Worm (Caenorhabditis elegans) whole organism, late embryonic: ENCODE results near the gene Y116A8C.25.
"Not testable (repeated sequence)": the region's sequence is repeated elsewhere in the genome, so short reads cannot be mapped to it uniquely, and the experiment has no call there.

ENCODE experiments used
- K09A11.1 ChIP-seq: sonication (generic microtip); optimal IDR thresholded peaks from 2 replicates; lab custom pipeline; 2017; ENCODE audit warnings: antibody characterized with exemption, mild to moderate bottlenecking, missing genetic modification characterization, missing compliant biosample characterization; ENCODE audit not compliant: insufficient read depth
- ceh-18 ChIP-seq: sonication (generic microtip); optimal IDR thresholded peaks from 2 replicates; lab custom pipeline; 2016; ENCODE audit warnings: missing genetic modification characterization, missing compliant biosample characterization
- ceh-19 ChIP-seq: fragments of 200-800 bp; sonication (Bioruptor generic); optimal IDR thresholded peaks from 2 replicates; lab custom pipeline; 2018; ENCODE audit warnings: mild to moderate bottlenecking, missing genetic modification characterization, missing compliant biosample characterization
- ceh-2 ChIP-seq: sonication (generic microtip); optimal IDR thresholded peaks from 2 replicates; lab custom pipeline; 2016; ENCODE audit warnings: missing genotype, missing genetic modification characterization, missing compliant biosample characterization
- ceh-22 ChIP-seq: sonication (generic microtip); optimal IDR thresholded peaks from 2 replicates; lab custom pipeline; 2017; ENCODE audit warnings: missing biosample characterization, missing genetic modification characterization
- ceh-24 ChIP-seq: sonication (generic microtip); optimal IDR thresholded peaks from 2 replicates; lab custom pipeline; 2016; ENCODE audit warnings: mild to moderate bottlenecking, missing genetic modification characterization, missing compliant biosample characterization
- ceh-34 ChIP-seq: sonication (generic microtip); optimal IDR thresholded peaks from 2 replicates; lab custom pipeline; 2016; ENCODE audit warnings: mild to moderate bottlenecking, missing genetic modification characterization, missing compliant biosample characterization
- ceh-48 ChIP-seq: sonication (generic microtip); optimal IDR thresholded peaks from 2 replicates; lab custom pipeline; 2016; ENCODE audit warnings: missing genetic modification characterization, inconsistent platforms, missing compliant biosample characterization
- ceh-6 ChIP-seq: fragments of 200-800 bp; sonication (Bioruptor generic); optimal IDR thresholded peaks from 2 replicates; lab custom pipeline; 2018; ENCODE audit warnings: mild to moderate bottlenecking, missing genetic modification characterization, missing compliant biosample characterization
- ceh-9 ChIP-seq: sonication (generic microtip); optimal IDR thresholded peaks from 2 replicates; lab custom pipeline; 2016; ENCODE audit warnings: mild to moderate bottlenecking, missing genetic modification characterization, inconsistent platforms, missing compliant biosample characterization
- che-1 ChIP-seq: sonication (generic microtip); optimal IDR thresholded peaks from 2 replicates; lab custom pipeline; 2016; ENCODE audit warnings: mild to moderate bottlenecking, missing genetic modification characterization, missing compliant biosample characterization
- dve-1 ChIP-seq: sonication (generic microtip); optimal IDR thresholded peaks from 2 replicates; lab custom pipeline; 2017; ENCODE audit warnings: antibody characterized with exemption, mild to moderate bottlenecking, missing genetic modification characterization, missing compliant biosample characterization
- elt-2 ChIP-seq: sonication (generic microtip); optimal IDR thresholded peaks from 2 replicates; lab custom pipeline; 2016; ENCODE audit warnings: missing genetic modification reagents, missing genetic modification characterization, missing compliant biosample characterization
- elt-4 ChIP-seq: sonication (generic microtip); optimal IDR thresholded peaks from 2 replicates; lab custom pipeline; 2016; ENCODE audit warnings: missing genetic modification characterization, missing compliant biosample characterization
- ets-4 ChIP-seq: sonication (generic microtip); optimal IDR thresholded peaks from 2 replicates; lab custom pipeline; 2016; ENCODE audit warnings: missing genetic modification characterization, missing compliant biosample characterization
- eyg-1 ChIP-seq: sonication (generic microtip); optimal IDR thresholded peaks from 2 replicates; lab custom pipeline; 2016; ENCODE audit warnings: missing genotype, missing genetic modification characterization, missing compliant biosample characterization
- fkh-10 ChIP-seq: fragments of 150-350 bp; optimal IDR thresholded peaks from 2 replicates; lab custom pipeline; 2014; ENCODE audit warnings: missing biosample characterization, missing genetic modification reagents, missing genetic modification characterization
- fkh-6 ChIP-seq: sonication (generic microtip); optimal IDR thresholded peaks from 2 replicates; lab custom pipeline; 2016; ENCODE audit warnings: missing genetic modification characterization, missing compliant biosample characterization
- hlh-6 ChIP-seq: sonication (generic microtip); optimal IDR thresholded peaks from 2 replicates; lab custom pipeline; 2016; ENCODE audit warnings: missing genotype, missing genetic modification characterization, missing compliant biosample characterization
- mec-3 ChIP-seq: sonication (generic microtip); optimal IDR thresholded peaks from 2 replicates; lab custom pipeline; 2016; ENCODE audit warnings: borderline replicate concordance, missing genetic modification characterization, missing compliant biosample characterization
- nhr-11 ChIP-seq: fragments of 150-350 bp; optimal IDR thresholded peaks from 2 replicates; lab custom pipeline; 2014; ENCODE audit warnings: missing biosample characterization, missing genetic modification characterization
- odd-2 ChIP-seq: sonication (generic microtip); optimal IDR thresholded peaks from 2 replicates; lab custom pipeline; 2017; ENCODE audit warnings: antibody characterized with exemption, mild to moderate bottlenecking, missing genetic modification characterization, missing compliant biosample characterization
- pag-3 ChIP-seq: sonication (generic microtip); optimal IDR thresholded peaks from 2 replicates; lab custom pipeline; 2016; ENCODE audit warnings: missing compliant biosample characterization, missing genetic modification characterization, borderline replicate concordance
- pat-9 ChIP-seq: fragments of 200-800 bp; sonication (Bioruptor generic); optimal IDR thresholded peaks from 2 replicates; lab custom pipeline; 2018; ENCODE audit warnings: mild to moderate bottlenecking, missing genetic modification characterization, moderate library complexity, missing compliant biosample characterization
- pax-1 ChIP-seq: fragments of 150-350 bp; optimal IDR thresholded peaks from 2 replicates; lab custom pipeline; 2014; ENCODE audit warnings: missing biosample characterization, missing genetic modification characterization
- pha-4 ChIP-seq: fragments of 150-350 bp; optimal IDR thresholded peaks from 2 replicates; lab custom pipeline; 2018; ENCODE audit warnings: missing biosample characterization, missing genetic modification reagents, missing genetic modification characterization
- pqm-1 ChIP-seq: sonication (generic microtip); optimal IDR thresholded peaks from 2 replicates; lab custom pipeline; 2016; ENCODE audit warnings: missing genetic modification characterization, missing compliant biosample characterization
- rnt-1 ChIP-seq: sonication (generic microtip); optimal IDR thresholded peaks from 2 replicates; lab custom pipeline; 2016; ENCODE audit warnings: missing genetic modification characterization, missing compliant biosample characterization
- sdc-2 ChIP-seq: sonication (generic microtip); optimal IDR thresholded peaks from 2 replicates; lab custom pipeline; 2016; ENCODE audit warnings: missing genotype, missing genetic modification characterization, missing compliant biosample characterization
- sox-2 ChIP-seq: fragments of 200-800 bp; sonication (Bioruptor generic); IDR thresholded peaks from 2 replicates; pipeline ENCODE4 v1.3.6; 2022; ENCODE audit warnings: missing genetic modification reagents, missing genetic modification characterization, missing compliant biosample characterization
- tbx-7 ChIP-seq: sonication (generic microtip); optimal IDR thresholded peaks from 2 replicates; lab custom pipeline; 2016; ENCODE audit warnings: missing genotype, missing genetic modification characterization, missing compliant biosample characterization
- ttx-3 ChIP-seq: sonication (generic microtip); optimal IDR thresholded peaks from 2 replicates; lab custom pipeline; 2016; ENCODE audit warnings: missing genetic modification reagents, missing genetic modification characterization, missing compliant biosample characterization
- unc-42 ChIP-seq: sonication (generic microtip); optimal IDR thresholded peaks from 2 replicates; lab custom pipeline; 2016; ENCODE audit warnings: missing genotype, missing genetic modification characterization, missing compliant biosample characterization
- unc-55 ChIP-seq: sonication (generic microtip); optimal IDR thresholded peaks from 2 replicates; lab custom pipeline; 2017; ENCODE audit warnings: missing biosample characterization, missing genetic modification reagents, missing genetic modification characterization
- unc-86 ChIP-seq: sonication (generic microtip); optimal IDR thresholded peaks from 2 replicates; lab custom pipeline; 2016; ENCODE audit warnings: missing genetic modification characterization, missing compliant biosample characterization
- zip-5 ChIP-seq: sonication (generic microtip); optimal IDR thresholded peaks from 2 replicates; lab custom pipeline; 2016; ENCODE audit warnings: missing genetic modification characterization, missing compliant biosample characterization
- ztf-16 ChIP-seq: sonication (generic microtip); optimal IDR thresholded peaks from 2 replicates; lab custom pipeline; 2017; ENCODE audit warnings: missing genetic modification characterization, missing compliant biosample characterization

Y116A8C.25 gene

DNA sequence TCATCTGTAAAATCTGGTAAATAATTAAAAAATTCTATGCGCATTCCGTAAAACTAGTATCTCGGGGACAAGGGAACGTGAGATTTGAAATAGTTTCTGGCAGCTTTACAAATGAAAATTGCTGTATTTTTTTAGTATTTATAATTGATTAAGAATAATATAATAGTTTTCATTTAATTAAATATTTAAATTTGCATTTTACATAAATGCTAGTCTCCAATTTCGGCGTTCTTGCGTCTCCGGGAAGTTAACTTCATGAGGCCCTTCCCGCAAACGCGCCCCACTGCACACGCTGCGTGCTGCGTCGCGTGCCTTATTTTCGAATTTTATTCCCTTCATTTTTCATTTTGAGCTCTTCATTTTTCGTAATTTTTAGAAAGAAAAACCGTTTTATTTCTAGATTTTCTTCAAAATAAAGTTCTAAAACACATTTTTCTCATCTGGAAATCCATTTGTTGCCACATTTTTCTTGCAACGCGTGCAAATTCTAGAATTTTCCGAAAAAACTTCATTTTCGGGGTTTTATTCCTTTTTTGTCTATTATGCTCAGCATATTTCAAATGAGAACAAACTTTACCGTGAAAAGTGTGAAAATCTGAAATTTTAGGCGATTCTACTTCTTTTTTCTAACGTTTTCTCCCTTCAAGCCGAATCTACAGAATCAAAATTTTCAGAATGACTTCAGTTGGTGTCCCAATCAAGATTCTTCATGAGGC lies 9.0 kb upstream of the Y116A8C.25 start, which contains the start of the genes snx-13 and snr-1 (continued):
- TF ChIP-seq pqm-1 (peak; percentile 89), pha-4 (no peak), odd-2 (tag; lab: Kevin White, UChicago) (no peak), sox-2 (peak; percentile 45), pat-9 (tag; lab: Kevin White, UChicago) (peak; percentile 79), hlh-6 (peak; percentile 55), tbx-7 (tag; lab: Kevin White, UChicago) (peak; percentile 96), mec-3 (tag; lab: Kevin White, UChicago) (peak; percentile 95), ceh-2 (tag; lab: Kevin White, UChicago) (peak; percentile 95), ceh-9 (tag; lab: Kevin White, UChicago) (no peak), fkh-10 (GFP tag; lab: Kevin White, UChicago) (no peak), ceh-48 (tag; lab: Kevin White, UChicago) (peak; percentile 68), pax-1 (tag; lab: Kevin White, UChicago) (no peak), fkh-6 (tag; lab: Kevin White, UChicago) (peak; percentile 42), pag-3 (tag; lab: Kevin White, UChicago) (peak; percentile 88), elt-2 (tag; lab: Kevin White, UChicago) (peak; percentile 99), eyg-1 (tag; lab: Kevin White, UChicago) (peak; percentile 78), nhr-11 (tag; lab: Kevin White, UChicago) (no peak)

DNA sequence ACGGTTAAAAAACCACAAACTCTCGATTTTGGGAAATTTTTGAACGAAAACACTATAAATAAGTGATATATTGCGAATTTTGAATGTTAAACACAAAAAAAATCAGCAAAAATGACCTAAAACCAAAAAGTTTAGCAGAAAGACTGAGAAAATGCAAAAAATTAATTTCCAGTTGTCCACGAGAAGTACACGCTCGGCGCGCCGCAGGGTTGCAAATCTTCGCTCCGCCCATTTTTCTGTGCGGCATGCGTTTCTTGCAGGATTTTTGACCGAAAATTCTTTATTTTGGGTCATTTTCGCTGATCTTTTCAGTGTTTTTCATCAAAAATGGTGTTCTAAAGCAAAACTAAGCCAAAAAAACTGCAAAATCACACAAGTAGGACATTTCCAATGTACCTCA lies 6.3 kb upstream of the Y116A8C.25 start:
- TF ChIP-seq eyg-1 (tag; lab: Kevin White, UChicago) = no peak
- TF ChIP-seq mec-3 (tag; lab: Kevin White, UChicago) = no peak
- TF ChIP-seq ceh-24 (tag; lab: Kevin White, UChicago) = no peak
- no peak for TF ChIP-seq ztf-16
- TF ChIP-seq ets-4 (tag; lab: Kevin White, UChicago) = no peak
- TF ChIP-seq sdc-2 (tag; lab: Kevin White, UChicago) = no peak
- TF ChIP-seq dve-1 (tag; lab: Kevin White, UChicago) = no peak
- no peak for TF ChIP-seq odd-2 (tag; lab: Kevin White, UChicago)
- TF ChIP-seq fkh-10 (GFP tag; lab: Kevin White, UChicago) = no peak
- no peak for TF ChIP-seq nhr-11 (tag; lab: Kevin White, UChicago)

DNA sequence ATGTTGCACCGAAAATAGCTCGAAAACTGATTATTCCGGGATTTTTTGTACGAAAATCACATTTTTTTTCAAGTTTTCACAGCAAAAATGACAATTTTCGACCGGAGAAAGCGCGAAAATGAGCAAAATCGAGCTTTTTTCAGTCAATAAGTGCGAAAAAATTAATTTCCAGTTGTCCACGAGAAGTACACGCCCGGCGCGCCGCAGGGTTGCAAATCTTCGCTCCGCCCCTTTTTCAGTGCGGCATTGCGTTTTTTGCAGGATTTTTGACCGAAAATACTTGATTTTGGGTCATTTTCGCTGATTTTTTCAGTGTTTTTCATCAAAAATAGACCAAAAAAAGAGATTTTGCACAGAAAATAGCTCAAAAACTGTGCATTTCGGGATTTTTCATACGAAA lies 5.8 kb upstream of the Y116A8C.25 start:
- no peak for TF ChIP-seq unc-86
- no peak for TF ChIP-seq unc-55 (GFP tag; lab: Kevin White, UChicago)
- TF ChIP-seq ztf-16 = no peak
- no peak for TF ChIP-seq K09A11.1
- no peak for TF ChIP-seq ceh-34 (tag; lab: Kevin White, UChicago)
- no peak for TF ChIP-seq unc-42 (tag; lab: Kevin White, UChicago)
- TF ChIP-seq che-1 (tag; lab: Kevin White, UChicago) = no peak
- no peak for TF ChIP-seq ceh-19
- no peak for TF ChIP-seq elt-4
- TF ChIP-seq zip-5 (tag; lab: Kevin White, UChicago) = no peak
- TF ChIP-seq rnt-1 = no peak
- TF ChIP-seq ceh-18 = no peak
- no peak for TF ChIP-seq pag-3 (tag; lab: Kevin White, UChicago)
- TF ChIP-seq ceh-22 (tag; lab: Kevin White, UChicago) = no peak
- no peak for TF ChIP-seq ttx-3 (tag; lab: Kevin White, UChicago)

DNA sequence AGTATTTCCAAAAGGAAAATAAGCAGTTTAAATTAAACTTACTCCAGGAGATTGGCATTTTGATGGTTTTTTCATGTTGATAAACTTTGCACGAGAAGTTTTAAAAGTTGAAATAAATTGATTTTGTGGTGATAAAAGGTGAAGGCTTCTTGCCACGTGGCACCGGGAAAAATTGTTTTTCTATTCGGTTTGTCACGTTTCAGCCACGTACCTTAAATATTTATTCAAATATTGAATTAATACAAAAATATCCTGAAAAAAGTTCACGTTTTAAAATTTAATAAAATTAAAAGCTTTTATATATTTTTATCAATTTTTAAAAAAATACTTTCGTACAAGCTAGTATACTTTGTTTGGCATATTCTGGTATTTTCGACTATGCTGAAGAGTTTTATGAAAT lies 7.8 kb downstream of the Y116A8C.25 start, which contains the start of gene Y116A8C.24:
TSS of gene Y116A8C.24 (minus strand) at position 101 of the 400 bp plus-strand sequence.
- TF ChIP-seq ceh-6 (GFP tag; lab: Kevin White, UChicago); hlh-6; unc-55 (GFP tag; lab: Kevin White, UChicago): not testable (repeated sequence)
